Worm (Caenorhabditis elegans) whole organism, early embryonic: ENCODE results near the gene R05F9.11.

Experiments used
- aly-1 ChIP-seq: sonication (generic microtip); optimal IDR thresholded peaks from 2 replicates; lab custom pipeline; 2016; ENCODE audit warnings: missing genetic modification characterization, missing compliant biosample characterization
- ama-1 ChIP-seq: fragments of 150-350 bp; optimal IDR thresholded peaks from 2 replicates; lab custom pipeline; 2014
- ceh-13 ChIP-seq: fragments of 200-800 bp; sonication (Bioruptor generic); optimal IDR thresholded peaks from 2 replicates; lab custom pipeline; 2018; ENCODE audit warnings: mild to moderate bottlenecking, missing genetic modification characterization, missing compliant biosample characterization
- ceh-36 ChIP-seq: sonication (generic microtip); optimal IDR thresholded peaks from 2 replicates; lab custom pipeline; 2016; ENCODE audit warnings: missing genetic modification characterization, inconsistent platforms, missing compliant biosample characterization
- ets-7 ChIP-seq: sonication (generic microtip); optimal IDR thresholded peaks from 2 replicates; lab custom pipeline; 2016; ENCODE audit warnings: missing genotype, missing genetic modification characterization, missing compliant biosample characterization
- flt-1 ChIP-seq: fragments of 200-800 bp; sonication (Bioruptor generic); IDR thresholded peaks from 2 replicates; pipeline ENCODE4 v1.3.6; 2022; ENCODE audit warnings: missing genetic modification characterization, missing compliant biosample characterization
- hmg-4 ChIP-seq: fragments of 200-800 bp; sonication (Bioruptor generic); optimal IDR thresholded peaks from 2 replicates; lab custom pipeline; 2018; ENCODE audit warnings: mild to moderate bottlenecking, missing genetic modification characterization, missing compliant biosample characterization
- hnd-1 ChIP-seq: sonication (generic microtip); optimal IDR thresholded peaks from 2 replicates; lab custom pipeline; 2016; ENCODE audit warnings: missing genetic modification characterization, missing compliant biosample characterization
- scrt-1 ChIP-seq: fragments of 200-800 bp; sonication (Bioruptor generic); IDR thresholded peaks from 2 replicates; pipeline ENCODE4 v1.3.6; 2022; ENCODE audit warnings: missing genetic modification characterization, missing compliant biosample characterization
- tbx-11 ChIP-seq: fragments of 200-800 bp; sonication (Bioruptor generic); IDR thresholded peaks from 2 replicates; pipeline ENCODE4 v1.3.6; 2022; ENCODE audit warnings: missing genetic modification characterization, missing compliant biosample characterization
- tra-4 ChIP-seq: sonication (generic microtip); optimal IDR thresholded peaks from 2 replicates; lab custom pipeline; 2017; ENCODE audit warnings: missing genetic modification characterization, missing compliant biosample characterization

DNA sequence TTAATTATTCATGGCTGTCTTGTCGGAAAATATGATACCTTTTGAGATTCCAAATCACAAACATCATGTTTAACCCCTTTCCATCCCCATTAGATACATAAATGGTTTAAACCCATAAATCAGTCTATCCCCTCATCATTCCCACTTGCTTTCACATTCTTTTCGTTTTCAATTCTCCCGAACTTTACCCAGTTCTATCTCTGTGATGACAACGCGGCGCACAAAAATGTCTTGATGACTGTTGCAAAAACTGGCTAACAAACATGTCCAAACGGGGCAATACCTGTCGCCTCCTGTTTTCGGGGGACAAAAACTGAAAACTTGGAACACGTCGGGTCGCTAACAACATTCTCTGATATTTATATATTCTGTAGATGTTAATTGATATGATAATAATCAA, 48.0 kb downstream of the R05F9.11 start:
- no peak for TF ChIP-seq flt-1 (GFP tag; lab: Robert Waterston, UW)
- no peak for TF ChIP-seq ama-1
- TF ChIP-seq aly-1 (tag; lab: Kevin White, UChicago), result no peak
- no peak for TF ChIP-seq hnd-1
- TF ChIP-seq ceh-36 (tag; lab: Kevin White, UChicago), result no peak
- no peak for TF ChIP-seq scrt-1 (GFP tag; lab: Robert Waterston, UW)
- TF ChIP-seq ceh-13, result no peak
- no peak for TF ChIP-seq tra-4 (tag; lab: Kevin White, UChicago)
- TF ChIP-seq hmg-4 (GFP tag; lab: Kevin White, UChicago), result no peak
- no peak for TF ChIP-seq ets-7 (tag; lab: Kevin White, UChicago)
- TF ChIP-seq tbx-11 (GFP tag; lab: Robert Waterston, UW), result no peak
